Worm (Caenorhabditis elegans): Measurements from ENCODE around the gene srw-119.

The srw-119 gene

ce11 chrV:3021306-3021705 is 21.7 kb upstream of the srw-119 start, which contains the start of gene irld-12:
irld-12 (minus strand) TSS chrV:3021406.
- TF ChIP-seq cog-1 (tag; optimal IDR thresholded peaks at IDR 0.05) = no peak
- TF ChIP-seq med-1 (GFP tag; optimal IDR thresholded peaks at IDR 0.05; ENCODE audit: insufficient read depth) = no peak
- no peak for TF ChIP-seq klf-2 (GFP tag; conservative IDR thresholded peaks at IDR 0.05)
- TF ChIP-seq tab-1 (GFP tag; IDR thresholded peaks at IDR 0.05) = no peak

- no peak for TF ChIP-seq klf-2 (GFP tag; conservative IDR thresholded peaks at IDR 0.05)
Observed at ce11 chrV:3017930-3018329, 18.3 kb upstream of the srw-119 start.

ce11 chrV:3014185-3014584 is 14.5 kb upstream of the srw-119 start, which contains the start of gene K12D9.1:
K12D9.1 (plus strand) TSS chrV:3014485.
- TF ChIP-seq cog-1 (tag; optimal IDR thresholded peaks at IDR 0.05) (no peak), ref-1 (GFP tag; conservative IDR thresholded peaks at IDR 0.05) (no peak), med-1 (GFP tag; optimal IDR thresholded peaks at IDR 0.05; ENCODE audit: insufficient read depth) (no peak), klf-2 (GFP tag; conservative IDR thresholded peaks at IDR 0.05) (no peak)

DNA sequence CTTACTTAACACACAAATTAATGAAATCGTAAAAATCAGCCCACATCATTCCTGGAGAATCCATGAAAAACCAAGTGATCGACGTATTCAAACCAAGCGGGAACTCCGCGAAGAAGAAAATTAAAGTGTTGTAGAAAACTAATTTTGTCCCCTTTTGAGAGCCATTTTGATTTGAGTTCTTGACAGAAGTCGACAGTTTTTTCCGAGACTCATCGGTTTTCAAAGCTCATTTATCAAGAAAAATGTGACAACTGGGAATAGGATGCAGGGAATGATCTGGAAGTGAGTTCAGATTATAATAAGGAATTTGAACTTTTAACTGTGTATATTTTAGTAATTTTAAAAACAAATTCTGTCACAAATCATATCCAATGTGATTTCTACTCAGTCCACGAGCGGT is 11.8 kb upstream of the srw-119 start, which contains the start of gene srw-135:
srw-135 (minus strand) TSS at position 101 of the 400 bp plus-strand sequence.
- TF ChIP-seq flt-1 (GFP tag; IDR thresholded peaks at IDR 0.05) = no peak
- no peak for TF ChIP-seq klf-2 (GFP tag; conservative IDR thresholded peaks at IDR 0.05)
- TF ChIP-seq ztf-29 (GFP tag; IDR thresholded peaks at IDR 0.05) = no peak
- TF ChIP-seq tab-1 (GFP tag; IDR thresholded peaks at IDR 0.05) = no peak
- no peak for TF ChIP-seq T22C8.4 (GFP tag; IDR thresholded peaks at IDR 0.05)
- no peak for TF ChIP-seq med-1 (GFP tag; optimal IDR thresholded peaks at IDR 0.05; ENCODE audit: insufficient read depth)
- TF ChIP-seq ztf-23 (GFP tag; IDR thresholded peaks at IDR 0.05) = no peak
- TF ChIP-seq ref-1 (GFP tag; conservative IDR thresholded peaks at IDR 0.05) = no peak
- no peak for TF ChIP-seq cog-1 (tag; optimal IDR thresholded peaks at IDR 0.05)

DNA sequence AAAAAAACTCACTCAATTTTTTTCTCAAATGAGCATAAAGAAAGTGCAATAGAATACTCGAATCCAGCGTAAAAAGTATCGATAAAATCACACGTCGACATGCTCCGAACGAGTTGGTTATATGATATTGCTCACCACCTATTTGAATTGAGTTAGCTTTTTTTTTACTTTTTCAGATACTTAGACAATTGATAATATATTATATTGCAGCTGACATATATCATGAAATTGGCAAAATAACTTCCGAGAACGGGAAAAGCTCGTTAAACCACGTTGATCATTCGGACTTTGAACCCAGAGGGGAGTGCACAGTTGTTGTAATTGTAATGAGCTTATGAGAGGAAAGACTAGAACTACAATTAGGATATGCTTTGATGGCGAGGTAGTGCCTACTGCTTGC is 10.8 kb upstream of the srw-119 start, which contains the start of gene srw-136:
srw-136 (minus strand) TSS at position 101 of the 400 bp plus-strand sequence.
- no peak for TF ChIP-seq tab-1 (GFP tag; IDR thresholded peaks at IDR 0.05)
- no peak for TF ChIP-seq ztf-29 (GFP tag; IDR thresholded peaks at IDR 0.05)
- no peak for TF ChIP-seq flt-1 (GFP tag; IDR thresholded peaks at IDR 0.05)
- TF ChIP-seq med-1 (GFP tag; optimal IDR thresholded peaks at IDR 0.05; ENCODE audit: insufficient read depth) = no peak
- no peak for TF ChIP-seq T22C8.4 (GFP tag; IDR thresholded peaks at IDR 0.05)
- no peak for TF ChIP-seq klf-2 (GFP tag; conservative IDR thresholded peaks at IDR 0.05)
- no peak for TF ChIP-seq ztf-23 (GFP tag; IDR thresholded peaks at IDR 0.05)
- no peak for TF ChIP-seq ref-1 (GFP tag; conservative IDR thresholded peaks at IDR 0.05)
- TF ChIP-seq cog-1 (tag; optimal IDR thresholded peaks at IDR 0.05) = no peak

DNA sequence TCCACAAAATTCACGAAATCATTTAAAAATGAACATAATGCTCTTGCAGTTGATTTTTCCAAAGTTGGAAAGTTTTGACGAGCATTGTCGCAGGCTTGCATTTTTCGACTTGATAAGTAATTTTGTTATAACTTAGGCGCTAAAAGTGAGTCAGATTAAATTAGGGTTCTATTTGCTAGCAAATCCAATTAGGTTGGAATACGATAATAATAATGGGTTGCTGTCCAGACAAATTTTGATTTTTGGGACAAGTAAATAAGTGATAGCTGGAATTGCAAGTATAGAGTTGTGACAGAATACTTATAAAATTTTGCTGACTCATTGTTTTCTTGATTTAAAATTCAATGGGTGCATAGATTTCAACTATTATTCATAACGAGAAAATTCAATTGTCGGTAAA is 6.3 kb upstream of the srw-119 start, which contains the start of gene srw-112:
srw-112 (minus strand) TSS at position 101 of the 400 bp plus-strand sequence.
- TF ChIP-seq flt-1 (GFP tag; IDR thresholded peaks at IDR 0.05) = no peak
- no peak for TF ChIP-seq tab-1 (GFP tag; IDR thresholded peaks at IDR 0.05)
- TF ChIP-seq med-1 (GFP tag; optimal IDR thresholded peaks at IDR 0.05; ENCODE audit: insufficient read depth) = no peak
- no peak for TF ChIP-seq T22C8.4 (GFP tag; IDR thresholded peaks at IDR 0.05)
- TF ChIP-seq klf-2 (GFP tag; conservative IDR thresholded peaks at IDR 0.05) = no peak
- no peak for TF ChIP-seq cog-1 (tag; optimal IDR thresholded peaks at IDR 0.05)
- TF ChIP-seq ref-1 (GFP tag; conservative IDR thresholded peaks at IDR 0.05) = no peak
- TF ChIP-seq ztf-23 (GFP tag; IDR thresholded peaks at IDR 0.05) = no peak
- TF ChIP-seq ztf-29 (GFP tag; IDR thresholded peaks at IDR 0.05) = no peak

DNA sequence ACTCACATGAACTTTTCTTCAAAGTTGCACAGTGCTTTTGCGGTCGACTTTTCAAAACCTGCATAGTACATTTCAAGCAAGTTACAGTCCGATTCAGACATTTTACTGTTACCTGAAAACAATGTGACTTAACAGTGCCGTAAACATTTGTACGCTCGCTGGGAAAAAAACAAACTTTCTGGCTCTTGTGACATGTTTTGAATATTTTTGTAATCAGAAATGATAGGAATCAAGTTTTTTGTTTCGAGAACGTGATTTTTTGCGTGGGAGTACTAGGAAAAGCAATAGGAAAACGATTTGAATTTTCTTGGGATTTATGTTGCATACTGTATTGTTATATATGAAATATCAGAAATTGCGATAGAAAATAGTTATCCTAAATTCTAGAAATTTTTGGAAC is 3.5 kb downstream of the srw-119 start, which contains the start of gene srw-120:
srw-120 (minus strand) TSS at position 101 of the 400 bp plus-strand sequence.
- no peak for TF ChIP-seq med-1 (GFP tag; optimal IDR thresholded peaks at IDR 0.05; ENCODE audit: insufficient read depth)

ce11 chrV:2993816-2994215 is 5.8 kb downstream of the srw-119 start, which contains the start of gene srw-115:
srw-115 (minus strand) TSS chrV:2993916.
- no peak for TF ChIP-seq tab-1 (GFP tag; IDR thresholded peaks at IDR 0.05)
- TF ChIP-seq ztf-23 (GFP tag; IDR thresholded peaks at IDR 0.05) = no peak
- TF ChIP-seq ref-1 (GFP tag; conservative IDR thresholded peaks at IDR 0.05) = no peak
- TF ChIP-seq med-1 (GFP tag; optimal IDR thresholded peaks at IDR 0.05; ENCODE audit: insufficient read depth) = no peak

- TF ChIP-seq ztf-23 (GFP tag; IDR thresholded peaks at IDR 0.05) (no peak), cog-1 (tag; optimal IDR thresholded peaks at IDR 0.05) (no peak), ztf-29 (GFP tag; IDR thresholded peaks at IDR 0.05) (no peak), med-1 (GFP tag; optimal IDR thresholded peaks at IDR 0.05; ENCODE audit: insufficient read depth) (no peak), ref-1 (GFP tag; conservative IDR thresholded peaks at IDR 0.05) (no peak), flt-1 (GFP tag; IDR thresholded peaks at IDR 0.05) (no peak), tab-1 (GFP tag; IDR thresholded peaks at IDR 0.05) (no peak), klf-2 (GFP tag; conservative IDR thresholded peaks at IDR 0.05) (no peak), T22C8.4 (GFP tag; IDR thresholded peaks at IDR 0.05) (no peak)
Observed at ce11 chrV:2992060-2992459, 7.6 kb downstream of the srw-119 start.

ce11 chrV:2991485-2991884 is 8.2 kb downstream of the srw-119 start, which contains the start of gene srw-121:
srw-121 (minus strand) TSS chrV:2991585.
- TF ChIP-seq ztf-23 (GFP tag; IDR thresholded peaks at IDR 0.05) (no peak), ztf-29 (GFP tag; IDR thresholded peaks at IDR 0.05) (no peak)

DNA sequence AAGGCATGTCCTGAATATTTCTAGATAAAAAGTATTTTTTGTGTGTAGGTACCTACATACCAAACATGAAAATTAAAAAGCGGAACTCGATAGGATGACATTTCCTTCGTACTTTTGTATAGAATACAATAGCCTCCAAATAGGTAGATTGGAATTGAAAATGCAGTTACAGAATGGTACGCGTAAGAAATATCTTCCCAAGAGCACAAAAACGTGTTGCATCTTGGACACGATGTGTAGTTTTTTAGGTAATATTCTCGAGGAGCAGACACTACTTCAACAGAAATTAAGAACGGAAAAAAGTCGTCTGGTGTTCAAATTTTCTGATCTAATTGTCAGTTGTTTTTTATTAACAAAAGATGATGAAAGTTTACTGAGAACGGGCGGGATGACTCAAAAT is 12.2 kb downstream of the srw-119 start, which contains the start of gene srh-85:
srh-85 (minus strand) TSS at position 101 of the 400 bp plus-strand sequence.
- TF ChIP-seq T22C8.4 (GFP tag; IDR thresholded peaks at IDR 0.05) (no peak), klf-2 (GFP tag; conservative IDR thresholded peaks at IDR 0.05) (no peak), ztf-23 (GFP tag; IDR thresholded peaks at IDR 0.05) (no peak), ztf-29 (GFP tag; IDR thresholded peaks at IDR 0.05) (no peak), ref-1 (GFP tag; conservative IDR thresholded peaks at IDR 0.05) (no peak), tab-1 (GFP tag; IDR thresholded peaks at IDR 0.05) (no peak), flt-1 (GFP tag; IDR thresholded peaks at IDR 0.05) (no peak), med-1 (GFP tag; optimal IDR thresholded peaks at IDR 0.05; ENCODE audit: insufficient read depth) (no peak), cog-1 (tag; optimal IDR thresholded peaks at IDR 0.05) (no peak)
